Worm (Caenorhabditis elegans): ENCODE data around the gene R08A2.2.

ce11 chrV:14726596-14726995 lies 11.1 kb upstream of the R08A2.2 start, which contains the start of gene Y50E8A.1:
- no peak for TF ChIP-seq ztf-11 (tag; optimal IDR thresholded peaks at IDR 0.05)
- TF ChIP-seq ceh-28 (tag; optimal IDR thresholded peaks at IDR 0.05): no peak
- no peak for TF ChIP-seq nhr-237 (tag; optimal IDR thresholded peaks at IDR 0.05)
- TF ChIP-seq snpc-4 (tag; optimal IDR thresholded peaks at IDR 0.05): no peak
- no peak for TF ChIP-seq nhr-77 (tag; optimal IDR thresholded peaks at IDR 0.05)
